Worm (Caenorhabditis elegans): Measurements from ENCODE around the gene ZK622.5.

ce11 chrII:5338301-5338700 is 49.1 kb downstream of the ZK622.5 start:
- TF ChIP-seq ceh-6 (GFP tag; optimal IDR thresholded peaks at IDR 0.05) (no peak), pag-3 (tag; optimal IDR thresholded peaks at IDR 0.05; ENCODE audit: borderline replicate concordance) (no peak), npax-4 (tag; optimal IDR thresholded peaks at IDR 0.05) (no peak), fkh-10 (GFP tag; optimal IDR thresholded peaks at IDR 0.05) (no peak), che-1 (tag; optimal IDR thresholded peaks at IDR 0.05) (no peak), ceh-14 (tag; optimal IDR thresholded peaks at IDR 0.05) (no peak), syd-9 (tag; optimal IDR thresholded peaks at IDR 0.05) (no peak), K09A11.1 (tag; optimal IDR thresholded peaks at IDR 0.05; ENCODE audit: insufficient read depth) (no peak), unc-3 (GFP tag; conservative IDR thresholded peaks at IDR 0.05) (no peak), unc-3 (tag; optimal IDR thresholded peaks at IDR 0.05) (no peak), ama-1 (optimal IDR thresholded peaks at IDR 0.05) (no peak)

Measured in whole organism, late embryonic.